Fruit fly (Drosophila melanogaster) whole organism, prepupa: Measurements from ENCODE around the gene CG13950.
A peak's percentile ranks its signal among the peaks of the same experiment; 100 is the strongest.

Experiments used
- Blimp-1 ChIP-seq: fragments of 200-800 bp; sonication (Bioruptor generic); optimal IDR thresholded peaks from 3 replicates; lab custom pipeline; 2017; ENCODE audit warnings: missing biosample characterization, missing genetic modification characterization, mild to moderate bottlenecking, moderate library complexity, missing genetic modification reagents
- CG10631 ChIP-seq: fragments of 200-800 bp; sonication (Bioruptor generic); optimal IDR thresholded peaks from 2 replicates; lab custom pipeline; 2016; ENCODE audit warnings: missing biosample characterization, missing genetic modification characterization
- CG10669 ChIP-seq: fragments of 200-800 bp; sonication (Bioruptor generic); optimal IDR thresholded peaks from 3 replicates; lab custom pipeline; 2018; ENCODE audit warnings: missing biosample characterization, mild to moderate bottlenecking, missing genetic modification characterization, moderate library complexity
- CG11294 ChIP-seq: fragments of 200-800 bp; sonication (Bioruptor generic); IDR thresholded peaks from 2 replicates; pipeline ENCODE4 v1.3.6; 2022; ENCODE audit warnings: missing biosample characterization, missing genetic modification characterization
- CG11902 ChIP-seq: fragments of 200-800 bp; sonication (Bioruptor generic); optimal IDR thresholded peaks from 3 replicates; lab custom pipeline; 2016; ENCODE audit warnings: missing biosample characterization, missing genetic modification characterization
- CG15336 ChIP-seq: fragments of 200-800 bp; sonication (Bioruptor generic); IDR thresholded peaks from 2 replicates; pipeline ENCODE4 v1.3.6; 2022; ENCODE audit warnings: missing biosample characterization, missing genetic modification characterization
- CG1621 ChIP-seq: fragments of 200-800 bp; sonication (Bioruptor generic); optimal IDR thresholded peaks from 3 replicates; lab custom pipeline; 2018; ENCODE audit warnings: missing biosample characterization, mild to moderate bottlenecking, missing genetic modification characterization
- CG16779 ChIP-seq: fragments of 200-800 bp; sonication (Bioruptor generic); optimal IDR thresholded peaks from 3 replicates; lab custom pipeline; 2017; ENCODE audit warnings: missing biosample characterization, mild to moderate bottlenecking, missing genetic modification characterization
- CG31627 ChIP-seq: fragments of 200-800 bp; sonication (Bioruptor generic); optimal IDR thresholded peaks from 3 replicates; lab custom pipeline; 2016; ENCODE audit warnings: missing biosample characterization, missing genetic modification characterization
- CG32006 ChIP-seq: fragments of 200-800 bp; sonication (Bioruptor generic); optimal IDR thresholded peaks from 3 replicates; lab custom pipeline; 2017; ENCODE audit warnings: missing biosample characterization, mild to moderate bottlenecking, missing genetic modification characterization
- CG3919 ChIP-seq: fragments of 200-800 bp; sonication (Bioruptor generic); optimal IDR thresholded peaks from 3 replicates; lab custom pipeline; 2016; ENCODE audit warnings: missing biosample characterization, missing genetic modification characterization
- CG4318 ChIP-seq: fragments of 200-800 bp; sonication (Bioruptor generic); optimal IDR thresholded peaks from 3 replicates; lab custom pipeline; 2017; ENCODE audit warnings: missing biosample characterization, mild to moderate bottlenecking, missing genetic modification characterization
- CG6163 ChIP-seq: fragments of 200-800 bp; sonication (Bioruptor generic); IDR thresholded peaks from 3 replicates; pipeline ENCODE4 v1.3.6; 2022; ENCODE audit warnings: missing biosample characterization, missing genetic modification characterization
- CG6792 ChIP-seq: fragments of 200-800 bp; sonication (Bioruptor generic); optimal IDR thresholded peaks from 3 replicates; lab custom pipeline; 2016; ENCODE audit warnings: missing biosample characterization, missing genetic modification characterization
- CG6808 ChIP-seq: fragments of 200-800 bp; sonication (Bioruptor generic); optimal IDR thresholded peaks from 3 replicates; lab custom pipeline; 2017; ENCODE audit warnings: missing biosample characterization, missing genetic modification characterization, mild to moderate bottlenecking, moderate library complexity, missing genetic modification reagents
- CG6854 ChIP-seq: fragments of 200-800 bp; sonication (Bioruptor generic); optimal IDR thresholded peaks from 2 replicates; lab custom pipeline; 2017; ENCODE audit warnings: missing biosample characterization, mild to moderate bottlenecking, missing genetic modification characterization
- CG7368 ChIP-seq: fragments of 200-800 bp; sonication (Bioruptor generic); optimal IDR thresholded peaks from 3 replicates; lab custom pipeline; 2016; ENCODE audit warnings: missing biosample characterization, missing genetic modification characterization
- CG8119 ChIP-seq: fragments of 200-800 bp; sonication (Bioruptor generic); IDR thresholded peaks from 3 replicates; pipeline ENCODE4 v1.3.6; 2022; ENCODE audit warnings: missing biosample characterization, missing genetic modification characterization
- CG9139 ChIP-seq: fragments of 200-800 bp; sonication (Bioruptor generic); optimal IDR thresholded peaks from 3 replicates; lab custom pipeline; 2017; ENCODE audit warnings: missing biosample characterization, mild to moderate bottlenecking, missing genetic modification characterization
- Eip75B ChIP-seq: fragments of 200-800 bp; sonication (Bioruptor generic); optimal IDR thresholded peaks from 3 replicates; lab custom pipeline; 2016; ENCODE audit warnings: missing biosample characterization, missing genetic modification characterization
- Eip78C ChIP-seq: fragments of 200-800 bp; sonication (Bioruptor generic); peaks from one replicate; lab custom pipeline; 2016; ENCODE audit warnings: missing biosample characterization, missing genetic modification characterization
- Eip93F ChIP-seq: fragments of 200-800 bp; sonication (Bioruptor generic); optimal IDR thresholded peaks from 2 replicates; lab custom pipeline; 2016; ENCODE audit warnings: missing biosample characterization, mild to moderate bottlenecking, missing genetic modification characterization
- Hr39 ChIP-seq: fragments of 200-800 bp; sonication (Bioruptor generic); optimal IDR thresholded peaks from 2 replicates; lab custom pipeline; 2016; ENCODE audit warnings: missing biosample characterization, missing genetic modification characterization
- Lpt ChIP-seq: fragments of 200-800 bp; sonication (Bioruptor generic); optimal IDR thresholded peaks from 3 replicates; lab custom pipeline; 2016; ENCODE audit warnings: missing biosample characterization, missing genetic modification characterization
- Met ChIP-seq: fragments of 200-800 bp; sonication (Bioruptor generic); optimal IDR thresholded peaks from 3 replicates; lab custom pipeline; 2016; ENCODE audit warnings: missing biosample characterization, missing genetic modification characterization
- OdsH ChIP-seq: fragments of 200-800 bp; sonication (Bioruptor generic); optimal IDR thresholded peaks from 3 replicates; lab custom pipeline; 2016; ENCODE audit warnings: missing biosample characterization, missing genetic modification characterization
- Smox ChIP-seq: fragments of 200-800 bp; sonication (Bioruptor generic); optimal IDR thresholded peaks from 3 replicates; lab custom pipeline; 2016; ENCODE audit warnings: missing biosample characterization, missing genetic modification characterization
- Sox102F ChIP-seq: fragments of 200-800 bp; sonication (Bioruptor generic); optimal IDR thresholded peaks from 2 replicates; lab custom pipeline; 2016; ENCODE audit warnings: missing biosample characterization, mild to moderate bottlenecking, missing genetic modification characterization
- Sox14 ChIP-seq: fragments of 200-800 bp; sonication (Bioruptor generic); optimal IDR thresholded peaks from 3 replicates; lab custom pipeline; 2016; ENCODE audit warnings: missing biosample characterization, missing genetic modification characterization
- Sox15 ChIP-seq: fragments of 200-800 bp; sonication (Bioruptor generic); optimal IDR thresholded peaks from 3 replicates; lab custom pipeline; 2016; ENCODE audit warnings: missing biosample characterization, missing genetic modification characterization
- acj6 ChIP-seq: fragments of 200-800 bp; sonication (Bioruptor generic); optimal IDR thresholded peaks from 3 replicates; lab custom pipeline; 2016; ENCODE audit warnings: missing biosample characterization, missing genetic modification characterization
- dac ChIP-seq: fragments of 200-800 bp; sonication (Bioruptor generic); optimal IDR thresholded peaks from 2 replicates; lab custom pipeline; 2017; ENCODE audit warnings: missing biosample characterization, mild to moderate bottlenecking, missing genetic modification characterization
- dsx ChIP-seq: fragments of 200-800 bp; optimal IDR thresholded peaks from 3 replicates; lab custom pipeline; 2019; ENCODE audit warnings: missing biosample characterization, mild to moderate bottlenecking, missing genetic modification characterization, moderate library complexity; ENCODE audit not compliant: poor library complexity, severe bottlenecking
- eg ChIP-seq: fragments of 200-800 bp; sonication (Bioruptor generic); IDR thresholded peaks from 3 replicates; pipeline ENCODE4 v1.3.6; 2022; ENCODE audit warnings: missing biosample characterization, missing genetic modification characterization
- esn ChIP-seq: fragments of 200-800 bp; sonication (Bioruptor generic); optimal IDR thresholded peaks from 2 replicates; lab custom pipeline; 2016; ENCODE audit warnings: missing biosample characterization, mild to moderate bottlenecking, missing genetic modification characterization, moderate library complexity
- fd59A ChIP-seq: fragments of 200-800 bp; sonication (Bioruptor generic); optimal IDR thresholded peaks from 2 replicates; lab custom pipeline; 2017; ENCODE audit warnings: missing biosample characterization, mild to moderate bottlenecking, missing genetic modification characterization, missing genetic modification reagents
- fd85E ChIP-seq: fragments of 200-800 bp; sonication (Bioruptor generic); optimal IDR thresholded peaks from 3 replicates; lab custom pipeline; 2016; ENCODE audit warnings: missing biosample characterization, missing genetic modification characterization
- lz ChIP-seq: fragments of 200-800 bp; sonication (Bioruptor generic); optimal IDR thresholded peaks from 3 replicates; lab custom pipeline; 2016; ENCODE audit warnings: missing biosample characterization, missing genetic modification characterization
- pdm3 ChIP-seq: fragments of 200-800 bp; sonication (Bioruptor generic); optimal IDR thresholded peaks from 3 replicates; lab custom pipeline; 2016; ENCODE audit warnings: missing biosample characterization, missing genetic modification characterization
- spab ChIP-seq: fragments of 200-800 bp; sonication (Bioruptor generic); optimal IDR thresholded peaks from 2 replicates; lab custom pipeline; 2017; ENCODE audit warnings: missing biosample characterization, mild to moderate bottlenecking, missing genetic modification characterization, missing genetic modification reagents
- svp ChIP-seq: fragments of 200-800 bp; sonication (Bioruptor generic); peaks from one replicate; lab custom pipeline; 2016; ENCODE audit warnings: missing biosample characterization, missing genetic modification characterization
- vri ChIP-seq: fragments of 200-800 bp; sonication (Bioruptor generic); optimal IDR thresholded peaks from 3 replicates; lab custom pipeline; 2016; ENCODE audit warnings: missing biosample characterization, mild to moderate bottlenecking, missing genetic modification characterization

Gene CG13950

DNA sequence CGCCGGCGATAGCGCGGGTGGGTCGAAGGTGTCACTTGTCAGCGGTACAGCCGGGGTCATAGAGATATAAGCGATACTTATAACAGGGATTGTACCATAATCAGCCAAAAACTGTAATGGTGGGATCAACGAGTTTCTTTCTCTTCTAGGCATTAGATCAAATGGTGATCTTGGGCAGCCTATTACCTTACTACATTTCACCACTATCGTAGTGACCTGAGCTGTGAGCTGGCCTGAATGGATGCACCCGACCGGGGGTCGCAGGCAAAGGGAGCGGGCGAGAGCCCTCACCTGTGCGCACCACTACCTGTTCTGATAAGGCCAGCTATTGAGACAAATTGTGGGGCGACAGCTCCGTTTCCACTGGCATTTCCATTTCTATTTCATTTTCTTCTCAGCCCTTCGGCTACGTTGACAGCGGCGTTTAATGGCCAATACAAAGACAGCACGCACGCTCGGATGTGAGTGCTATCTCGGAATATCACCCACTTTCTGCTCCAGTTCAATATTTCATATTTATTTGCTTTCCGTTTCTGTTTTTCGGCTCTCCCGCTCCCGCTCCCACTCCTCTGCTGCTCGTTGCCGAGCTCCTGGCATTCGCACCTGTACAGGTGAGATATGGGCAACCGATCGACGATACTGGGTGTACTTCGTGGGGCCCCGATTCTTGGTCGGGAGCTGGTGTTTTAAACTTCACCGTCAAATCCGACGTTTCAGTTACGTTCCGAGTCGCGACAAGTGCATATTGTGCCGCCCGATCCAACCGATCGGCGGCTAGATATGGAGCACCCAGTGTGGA lies 3.1 kb upstream of the CG13950 start (continued):
- no peak for TF ChIP-seq Eip93F (GFP tag; lab: Kevin White, UChicago)
- TF ChIP-seq CG4318 (GFP tag; lab: Kevin White, UChicago) = no peak
- peak; percentile 24 for TF ChIP-seq CG6792
- peak; percentile 16 for TF ChIP-seq Sox14 (GFP tag; lab: Kevin White, UChicago)
- peak; percentile 36 for TF ChIP-seq CG32006 (GFP tag; lab: Kevin White, UChicago)
- TF ChIP-seq acj6 (GFP tag; lab: Kevin White, UChicago) = peak; percentile 29
- peak; percentile 73 for TF ChIP-seq CG6163 (GFP tag; lab: Robert Waterston, UW)
- TF ChIP-seq CG6808 (GFP tag; lab: Kevin White, UChicago) = no peak
- TF ChIP-seq dac (GFP tag; lab: Kevin White, UChicago) = no peak
- peak; percentile 17 for TF ChIP-seq Sox15 (GFP tag; lab: Kevin White, UChicago)
- TF ChIP-seq CG15336 (GFP tag; lab: Robert Waterston, UW) = 0 out of 2 replicates have a peak, but pooled peaks have one; percentile 35
- peak; percentile 37; the same call in 1 of the 3 replicates for TF ChIP-seq CG8119 (GFP tag; lab: Robert Waterston, UW)

DNA sequence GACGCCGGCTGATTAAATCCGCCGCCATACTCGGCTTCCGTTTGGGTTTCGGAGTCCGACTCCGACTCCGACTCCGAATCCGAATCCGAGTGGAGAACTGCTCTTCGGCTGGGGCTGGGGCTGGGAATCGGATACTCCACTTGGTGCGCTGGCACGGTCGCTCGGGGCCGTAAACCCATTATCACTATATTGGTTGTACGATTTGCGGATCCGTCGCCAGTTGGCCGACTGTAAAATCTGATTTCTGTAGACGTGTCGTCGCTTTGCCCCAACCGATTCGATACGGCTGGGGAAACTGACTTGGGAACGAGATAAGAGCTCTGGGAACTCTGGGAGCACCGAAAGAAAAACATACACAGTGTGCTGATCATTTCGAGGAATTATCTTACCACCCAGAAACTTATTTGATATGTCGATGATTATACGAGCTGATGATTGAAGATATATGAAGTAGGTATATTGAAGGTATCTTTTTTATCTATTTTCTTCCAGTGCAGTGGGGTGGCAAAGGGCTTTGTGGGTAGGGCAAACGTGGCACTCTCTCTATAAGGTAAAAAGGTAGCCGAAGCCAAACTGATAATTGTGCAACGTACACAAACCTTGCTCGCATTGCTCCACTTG lies 2.0 kb upstream of the CG13950 start:
- TF ChIP-seq Eip78C (peak; percentile 38), esn (GFP tag; lab: Kevin White, UChicago) (peak; percentile 57), CG11902 (GFP tag; lab: Kevin White, UChicago) (no peak), CG7368 (GFP tag; lab: Kevin White, UChicago) (peak; percentile 14), svp (GFP tag; lab: Kevin White, UChicago) (peak; percentile 60), Sox14 (GFP tag; lab: Kevin White, UChicago) (peak; percentile 24), CG3919 (GFP tag; lab: Kevin White, UChicago) (peak; percentile 11), OdsH (GFP tag; lab: Kevin White, UChicago) (peak; percentile 56), Eip75B (GFP tag; lab: Kevin White, UChicago) (peak; percentile 39), CG16779 (tag; lab: Kevin White, UChicago) (peak; percentile 8), CG9139 (GFP tag; lab: Kevin White, UChicago) (no peak), dsx (GFP tag; lab: Kevin White, UChicago) (no peak), CG10669 (no peak), CG6163 (GFP tag; lab: Robert Waterston, UW) (no peak), Blimp-1 (no peak), CG6792 (peak; percentile 40), CG31627 (GFP tag; lab: Kevin White, UChicago) (peak; percentile 43), Met (GFP tag; lab: Kevin White, UChicago) (peak; percentile 7), pdm3 (GFP tag; lab: Kevin White, UChicago) (peak; percentile 39), CG11294 (GFP tag; lab: Robert Waterston, UW) (no peak), Sox102F (GFP tag; lab: Kevin White, UChicago) (peak; percentile 29), vri (GFP tag; lab: Kevin White, UChicago) (peak; percentile 45), CG10631 (GFP tag; lab: Kevin White, UChicago) (peak; percentile 13), eg (GFP tag; lab: Robert Waterston, UW) (0 out of 3 replicates have a peak, but pooled peaks have one; percentile 34), fd85E (no peak)

DNA sequence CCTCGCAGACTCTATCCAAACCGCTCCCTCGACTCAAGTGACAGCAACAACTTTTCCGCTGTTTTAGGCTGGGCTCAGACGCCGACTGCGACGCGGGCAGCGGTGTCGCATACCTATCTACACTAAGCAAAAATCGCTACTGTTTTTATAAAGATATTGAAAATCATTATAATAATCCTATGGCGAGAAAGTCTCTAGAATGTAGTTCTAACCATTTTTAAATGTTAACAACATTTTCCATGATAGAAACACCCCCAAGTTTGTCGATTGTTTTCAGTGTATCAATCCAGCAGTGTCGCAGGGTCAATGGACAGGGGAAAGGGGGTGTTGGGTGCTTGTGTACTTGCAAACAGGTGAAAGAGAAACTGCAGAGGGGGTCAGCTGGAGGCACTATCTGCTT lies 5.9 kb downstream of the CG13950 start:
- TF ChIP-seq CG8119 (GFP tag; lab: Robert Waterston, UW) (peak; percentile 98), CG1621 (tag; lab: Kevin White, UChicago) (peak; percentile 94), CG6808 (GFP tag; lab: Kevin White, UChicago) (peak; percentile 92), CG31627 (GFP tag; lab: Kevin White, UChicago) (peak; percentile 98), CG3919 (GFP tag; lab: Kevin White, UChicago) (peak; percentile 99), dac (GFP tag; lab: Kevin White, UChicago) (peak; percentile 89), CG15336 (GFP tag; lab: Robert Waterston, UW) (peak; percentile 98), Sox102F (GFP tag; lab: Kevin White, UChicago) (peak; percentile 96), CG32006 (GFP tag; lab: Kevin White, UChicago) (peak; percentile 97), Smox (GFP tag; lab: Kevin White, UChicago) (peak; percentile 96), CG10669 (peak; percentile 93), CG6854 (GFP tag; lab: Kevin White, UChicago) (peak; percentile 88), CG7368 (GFP tag; lab: Kevin White, UChicago) (peak; percentile 94), fd59A (GFP tag; lab: Kevin White, UChicago) (peak; percentile 92), CG11902 (GFP tag; lab: Kevin White, UChicago) (peak; percentile 97), acj6 (GFP tag; lab: Kevin White, UChicago) (peak; percentile 98), spab (GFP tag; lab: Kevin White, UChicago) (peak; percentile 93), CG6163 (GFP tag; lab: Robert Waterston, UW) (peak; percentile 99), Eip93F (GFP tag; lab: Kevin White, UChicago) (peak; percentile 93), pdm3 (GFP tag; lab: Kevin White, UChicago) (peak; percentile 98), Eip75B (GFP tag; lab: Kevin White, UChicago) (peak; percentile 98), Lpt (GFP tag; lab: Kevin White, UChicago) (peak; percentile 95), vri (GFP tag; lab: Kevin White, UChicago) (peak; percentile 97), lz (peak; percentile 98), Hr39 (GFP tag; lab: Kevin White, UChicago) (peak; percentile 97)
